Fruit fly (Drosophila melanogaster) S2 (cell line): ENCODE results near the gene Swt1.

Source experiments
- CG8478 ChIP-seq: fragments of >200 bp; optimal IDR thresholded peaks from 2 replicates; lab custom pipeline; 2018
- CTCF ChIP-seq, 2 experiments: fragments of >200 bp; optimal IDR thresholded peaks; 2 replicates each; lab custom pipeline; 2018

Gene Swt1

dm6 chrX:18090333-18090732, at the start of gene Swt1:
Gene Swt1, minus strand, starts transcription at chrX:18090509.
- TF ChIP-seq CTCF (optimal IDR thresholded peaks at IDR 0.05; lab: Kevin White, UChicago) (no peak), CG8478 (lab: Kevin White, UChicago) (no peak)

dm6 chrX:18139950-18140349, 49.6 kb upstream of the Swt1 start:
- TF ChIP-seq CG8478 (lab: Kevin White, UChicago) (no peak), CTCF (optimal IDR thresholded peaks at IDR 0.05; lab: Kevin White, UChicago) (no peak)

DNA sequence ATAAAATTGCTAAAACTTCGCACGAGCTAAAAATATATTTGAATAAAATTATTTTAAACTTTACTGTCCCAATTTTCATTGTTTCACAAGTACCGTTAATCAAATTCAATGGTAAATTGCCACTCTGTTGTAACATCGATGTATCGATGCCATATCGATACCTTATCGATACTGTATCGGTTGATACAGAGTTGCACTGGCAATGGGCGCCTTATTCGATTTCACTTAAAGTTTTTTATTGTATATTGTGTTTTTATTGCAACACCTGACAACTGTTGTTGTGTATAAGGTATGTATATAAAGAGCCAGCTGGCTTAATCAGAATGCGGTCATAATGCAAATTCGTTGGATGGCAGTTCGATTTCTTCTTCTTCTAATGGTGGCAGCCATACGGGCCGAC, 48.0 kb upstream of the Swt1 start, which contains the start of gene CG43229:
Gene CG43229, plus strand, starts transcription at position 246 of the 400 bp plus-strand sequence.
- TF ChIP-seq CTCF (optimal IDR thresholded peaks at IDR 0.05; lab: Kevin White, UChicago) (no peak), CG8478 (lab: Kevin White, UChicago) (no peak)

DNA sequence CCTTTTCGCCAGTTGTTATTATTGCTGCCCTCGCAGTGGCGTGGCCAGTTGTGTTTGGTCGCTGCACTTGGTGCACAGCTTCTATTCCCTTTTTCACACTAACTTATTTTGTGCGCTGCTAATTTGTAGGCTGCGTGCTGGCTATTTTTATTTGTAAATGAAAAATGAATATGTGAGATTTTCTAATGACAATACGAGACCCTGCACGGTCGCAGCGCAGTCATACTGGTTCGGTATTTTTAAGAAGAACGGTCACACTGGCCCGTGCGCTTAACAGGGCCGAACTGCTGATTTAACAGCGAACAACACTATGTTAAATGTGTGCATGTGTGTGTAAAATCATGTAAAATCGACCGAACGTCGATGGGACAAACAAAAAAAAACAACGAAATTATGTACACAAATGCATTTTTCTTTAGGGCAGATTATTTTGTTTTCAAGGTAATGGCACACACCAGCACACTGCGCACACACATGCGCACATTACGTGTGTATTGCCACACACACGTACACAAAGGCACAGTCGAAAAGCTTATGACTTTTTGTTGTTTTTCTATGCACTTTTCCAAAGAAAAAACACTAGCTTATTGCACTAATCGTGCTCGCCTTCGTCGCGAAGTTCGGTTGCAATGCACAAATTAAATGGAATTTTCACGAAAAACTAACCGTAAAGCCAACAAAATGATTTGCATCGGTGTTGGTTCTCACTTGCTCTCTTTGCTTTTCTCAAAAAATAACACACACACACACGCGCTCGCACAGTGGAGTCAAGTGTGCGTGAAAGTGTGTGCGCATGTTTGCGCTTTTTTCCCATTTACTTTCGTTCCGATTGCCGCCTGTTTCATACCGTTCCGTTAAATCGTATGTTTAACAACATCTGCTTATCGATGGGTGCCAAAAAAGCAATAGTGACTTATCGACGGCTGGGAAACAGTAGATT, 46.9 kb upstream of the Swt1 start, which contains the start of gene ari-1:
Gene ari-1, minus strand, starts transcription at position 875 of the 940 bp plus-strand sequence.
- TF ChIP-seq CG8478 (lab: Kevin White, UChicago) (no peak), CTCF (optimal IDR thresholded peaks at IDR 0.05; lab: Kevin White, UChicago) (no peak)

- TF ChIP-seq CG8478 (lab: Kevin White, UChicago) (no peak), CTCF (optimal IDR thresholded peaks at IDR 0.05; lab: Kevin White, UChicago) (no peak)
Measured at dm6 chrX:18136059-18136458, 45.8 kb upstream of the Swt1 start.

- TF ChIP-seq CTCF (optimal IDR thresholded peaks at IDR 0.05; lab: Kevin White, UChicago) (no peak), CG8478 (lab: Kevin White, UChicago) (no peak)
Measured at dm6 chrX:18130168-18130567, 39.9 kb upstream of the Swt1 start, which contains the start of gene CG43133. Gene CG43133, minus strand, starts transcription at chrX:18130178.

dm6 chrX:18129297-18129696, 39.0 kb upstream of the Swt1 start:
- TF ChIP-seq CTCF (optimal IDR thresholded peaks at IDR 0.05; lab: Kevin White, UChicago) (peak; percentile 68 to 71), CG8478 (lab: Kevin White, UChicago) (no peak)

- TF ChIP-seq CG8478 (lab: Kevin White, UChicago): no peak
- TF ChIP-seq CTCF (optimal IDR thresholded peaks at IDR 0.05; lab: Kevin White, UChicago): no peak
Measured at dm6 chrX:18125520-18125919, 35.2 kb upstream of the Swt1 start.

DNA sequence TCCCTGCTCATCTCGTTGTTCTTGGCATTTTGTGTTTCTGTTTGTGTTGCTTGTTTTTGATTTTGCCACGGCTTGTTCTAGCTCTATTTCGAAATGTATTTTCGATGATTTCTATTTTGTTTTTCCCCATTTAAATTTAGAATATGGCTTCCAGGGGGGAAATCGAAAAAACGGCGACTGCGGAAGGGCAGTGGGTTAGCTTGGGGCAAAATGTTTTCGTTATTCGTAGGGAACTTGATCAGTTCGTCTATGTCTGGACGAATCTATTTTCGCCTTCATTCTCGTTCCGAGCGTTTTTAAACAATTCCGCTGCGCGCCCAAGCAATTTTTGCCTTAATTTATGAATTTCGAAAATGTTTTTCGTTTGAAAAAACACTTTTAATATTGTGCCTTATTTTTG, 28.2 kb upstream of the Swt1 start:
- TF ChIP-seq CTCF (optimal IDR thresholded peaks at IDR 0.05; lab: Kevin White, UChicago) (no peak), CG8478 (lab: Kevin White, UChicago) (no peak)

- no peak for TF ChIP-seq CG8478 (lab: Kevin White, UChicago)
- no peak for TF ChIP-seq CTCF (optimal IDR thresholded peaks at IDR 0.05; lab: Kevin White, UChicago)
Measured at dm6 chrX:18116811-18117383, 26.6 kb upstream of the Swt1 start, which contains the start of gene wupA. Gene wupA, minus strand, starts transcription at chrX:18116922.

- TF ChIP-seq CTCF (optimal IDR thresholded peaks at IDR 0.05; lab: Kevin White, UChicago) (no peak), CG8478 (lab: Kevin White, UChicago) (no peak)
Measured at dm6 chrX:18114770-18115169, 24.5 kb upstream of the Swt1 start.

DNA sequence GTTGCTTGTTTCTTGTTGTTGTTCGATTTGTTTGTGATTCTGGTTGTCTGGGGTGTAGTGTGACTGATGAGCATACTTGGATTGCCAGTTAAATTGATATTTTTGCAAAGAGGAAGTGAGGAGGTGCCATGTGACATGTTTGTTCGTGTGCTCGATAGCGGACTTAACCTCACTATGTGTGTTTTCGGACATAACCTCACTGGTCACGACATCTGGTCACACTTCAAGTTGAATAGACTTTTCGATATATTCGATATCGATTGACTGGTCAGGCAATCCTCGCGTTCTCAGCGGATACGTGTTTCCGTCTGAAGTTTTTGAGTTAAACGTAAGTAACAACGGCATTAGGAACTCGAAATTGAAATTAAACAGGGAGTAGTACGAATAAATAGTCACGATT, 18.4 kb upstream of the Swt1 start:
- TF ChIP-seq CG8478 (lab: Kevin White, UChicago): no peak
- TF ChIP-seq CTCF (optimal IDR thresholded peaks at IDR 0.05; lab: Kevin White, UChicago): no peak

DNA sequence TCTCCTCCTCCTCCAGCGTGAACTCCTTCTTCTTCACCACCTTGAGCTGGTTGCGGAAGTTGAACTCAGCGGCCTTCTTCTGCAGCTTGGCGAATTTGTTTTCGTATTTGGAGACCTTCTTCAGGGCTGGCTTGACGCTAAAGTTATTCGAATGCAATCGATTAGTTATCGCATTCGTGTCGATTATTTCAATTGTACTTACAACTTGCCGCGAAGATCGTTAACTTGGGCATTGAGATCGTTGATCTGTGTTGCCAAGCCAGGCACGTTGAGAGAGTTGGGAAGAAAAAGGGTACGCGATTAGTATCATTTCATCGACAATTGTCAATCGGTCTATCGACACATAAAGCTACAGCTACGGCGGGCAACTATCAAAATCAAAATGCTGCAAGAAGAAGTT, 16.4 kb upstream of the Swt1 start:
- TF ChIP-seq CTCF (optimal IDR thresholded peaks at IDR 0.05; lab: Kevin White, UChicago): no peak
- TF ChIP-seq CG8478 (lab: Kevin White, UChicago): no peak

DNA sequence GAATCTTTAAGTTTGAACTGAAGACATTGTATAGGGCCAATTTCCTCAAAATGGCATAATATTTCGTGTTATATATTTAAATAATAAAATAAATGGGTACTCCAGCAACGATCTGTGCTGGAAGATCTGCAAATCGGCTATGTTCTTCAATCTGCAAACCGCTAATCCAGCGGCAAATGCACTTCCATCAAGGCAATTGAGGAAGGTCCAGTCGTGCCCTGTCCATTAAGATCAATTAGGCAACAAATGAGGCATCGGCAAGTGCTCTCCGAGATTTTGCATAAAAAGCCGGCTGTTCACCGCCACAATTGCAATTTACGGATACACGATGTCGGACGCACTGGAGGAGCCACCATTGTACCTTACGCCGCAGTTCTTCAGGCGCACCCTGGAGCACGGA, 13.0 kb upstream of the Swt1 start, which contains the start of gene CG7135:
Gene CG7135, plus strand, starts transcription at position 301 of the 400 bp plus-strand sequence.
- TF ChIP-seq CG8478 (lab: Kevin White, UChicago) (no peak), CTCF (optimal IDR thresholded peaks at IDR 0.05; lab: Kevin White, UChicago) (no peak)

- TF ChIP-seq CG8478 (lab: Kevin White, UChicago) (no peak), CTCF (optimal IDR thresholded peaks at IDR 0.05; lab: Kevin White, UChicago) (no peak)
Measured at dm6 chrX:18101778-18102177, 11.5 kb upstream of the Swt1 start, which contains the start of gene Taf8. Gene Taf8, plus strand, starts transcription at chrX:18101970.
